Fruit fly (Drosophila melanogaster): Measurements from ENCODE around the gene CG45101.

dm6 chr3L:11061200-11061599 lies 3.6 kb upstream of the CG45101 start, which contains the start of the genes CG6321 and Blos2:
- TF ChIP-seq h (optimal IDR thresholded peaks at IDR 0.05), result no peak
- TF ChIP-seq ttk (optimal IDR thresholded peaks at IDR 0.05), result no peak
- no peak for TF ChIP-seq insv (optimal IDR thresholded peaks at IDR 0.05)
- no peak for TF ChIP-seq psq (optimal IDR thresholded peaks at IDR 0.05)

All from Kc167 (cell line).